Worm (Caenorhabditis elegans) whole organism, late embryonic: ENCODE results near the gene sex-1.

Source experiments
- F13H6.1 ChIP-seq: sonication (generic microtip); optimal IDR thresholded peaks from 2 replicates; lab custom pipeline; 2016; ENCODE audit warnings: missing genetic modification characterization, missing compliant biosample characterization
- ceh-19 ChIP-seq: fragments of 200-800 bp; sonication (Bioruptor generic); optimal IDR thresholded peaks from 2 replicates; lab custom pipeline; 2018; ENCODE audit warnings: mild to moderate bottlenecking, missing genetic modification characterization, missing compliant biosample characterization
- ceh-2 ChIP-seq: sonication (generic microtip); optimal IDR thresholded peaks from 2 replicates; lab custom pipeline; 2016; ENCODE audit warnings: missing genotype, missing genetic modification characterization, missing compliant biosample characterization
- hlh-6 ChIP-seq: sonication (generic microtip); optimal IDR thresholded peaks from 2 replicates; lab custom pipeline; 2016; ENCODE audit warnings: missing genotype, missing genetic modification characterization, missing compliant biosample characterization
- hlh-8 ChIP-seq: sonication (generic microtip); optimal IDR thresholded peaks from 2 replicates; lab custom pipeline; 2016; ENCODE audit warnings: missing genotype, missing genetic modification characterization, missing compliant biosample characterization
- nhr-11 ChIP-seq: fragments of 150-350 bp; optimal IDR thresholded peaks from 2 replicates; lab custom pipeline; 2014; ENCODE audit warnings: missing biosample characterization, missing genetic modification characterization
- npax-4 ChIP-seq: sonication (generic microtip); optimal IDR thresholded peaks from 2 replicates; lab custom pipeline; 2016; ENCODE audit warnings: missing genetic modification characterization, missing compliant biosample characterization

DNA sequence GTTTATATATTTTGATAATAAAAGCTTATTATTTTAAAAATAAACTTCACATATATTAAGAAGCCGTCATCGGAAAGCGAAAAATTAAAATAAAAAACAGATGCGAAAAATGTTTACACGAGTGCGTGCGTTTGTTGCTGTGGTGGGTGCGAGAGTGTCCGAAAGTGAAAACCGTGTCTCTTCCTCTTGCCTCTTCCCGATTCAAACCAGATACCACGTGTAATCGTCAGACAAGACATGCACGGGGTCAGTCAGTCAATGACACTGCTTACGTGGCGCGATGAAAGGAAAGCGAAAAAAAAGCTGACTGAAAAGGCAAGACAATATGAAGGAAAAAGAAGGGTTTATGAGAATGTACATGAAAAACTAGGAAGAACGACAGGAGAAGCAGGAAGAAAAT lies 25.7 kb upstream of the sex-1 start:
- TF ChIP-seq hlh-6 (no peak), ceh-2 (no peak), F13H6.1 (tag; lab: Kevin White, UChicago) (no peak), nhr-11 (tag; lab: Kevin White, UChicago) (no peak), hlh-8 (tag; lab: Kevin White, UChicago) (no peak), npax-4 (tag; lab: Kevin White, UChicago) (no peak), ceh-19 (GFP tag; lab: Kevin White, UChicago) (no peak)
